Worm (Caenorhabditis elegans) whole organism, young adult: Measurements from ENCODE around the gene F12E12.2.

Experiments used
- B0019.2 ChIP-seq: fragments of 200-800 bp; sonication (Bioruptor generic); conservative IDR thresholded peaks from 2 replicates; pipeline ENCODE4 v1.3.6; 2022; ENCODE audit warnings: missing genetic modification reagents, missing genetic modification characterization, missing compliant biosample characterization
- C17E4.6 ChIP-seq: fragments of 200-800 bp; sonication (Bioruptor generic); IDR thresholded peaks from 2 replicates; pipeline ENCODE4 v1.3.6; 2022; ENCODE audit warnings: missing genetic modification reagents, missing genetic modification characterization, missing compliant biosample characterization
- F39B2.1 ChIP-seq: fragments of 200-800 bp; sonication (Bioruptor generic); IDR thresholded peaks from 2 replicates; pipeline ENCODE4 v1.3.6; 2022; ENCODE audit warnings: missing genetic modification reagents, missing genetic modification characterization, missing compliant biosample characterization
- F52B5.7 ChIP-seq: sonication (generic microtip); optimal IDR thresholded peaks from 2 replicates; lab custom pipeline; 2016; ENCODE audit warnings: mild to moderate bottlenecking, missing genetic modification characterization, missing compliant biosample characterization
- T07F8.4 ChIP-seq: sonication (generic microtip); optimal IDR thresholded peaks from 2 replicates; lab custom pipeline; 2016; ENCODE audit warnings: mild to moderate bottlenecking, missing genetic modification characterization, moderate library complexity, missing compliant biosample characterization
- Y53F4B.3 ChIP-seq: fragments of 200-800 bp; sonication (Bioruptor generic); IDR thresholded peaks from 2 replicates; pipeline ENCODE4 v1.3.6; 2022; ENCODE audit warnings: missing genetic modification reagents, missing genetic modification characterization, missing compliant biosample characterization
- Y67H2A.10 ChIP-seq: fragments of 200-800 bp; sonication (Bioruptor generic); conservative IDR thresholded peaks from 2 replicates; pipeline ENCODE4 v1.3.6; 2022; ENCODE audit warnings: missing genetic modification reagents, missing genetic modification characterization, missing compliant biosample characterization
- Y79H2A.3 ChIP-seq: fragments of 200-800 bp; sonication (Bioruptor generic); conservative IDR thresholded peaks from 2 replicates; pipeline ENCODE4 v1.3.6; 2022; ENCODE audit warnings: missing genetic modification reagents, missing genetic modification characterization, missing compliant biosample characterization
- ZK185.1 ChIP-seq: sonication (generic microtip); optimal IDR thresholded peaks from 2 replicates; lab custom pipeline; 2016; ENCODE audit warnings: mild to moderate bottlenecking, missing genetic modification characterization, missing compliant biosample characterization; ENCODE audit not compliant: poor library complexity, severe bottlenecking
- ama-1 ChIP-seq, 3 experiments: fragments of 150-350 bp in 1 of 3; sonication (generic microtip) in 2 of 3; optimal IDR thresholded peaks; 2 replicates each; lab custom pipeline; 2014 to 2018; ENCODE audit warnings: missing biosample characterization in 2 of 3, missing genetic modification characterization in 2 of 3, missing genetic modification reagents in 2 of 3
- aptf-3 ChIP-seq: fragments of 200-800 bp; sonication (Bioruptor generic); IDR thresholded peaks from 2 replicates; pipeline ENCODE4 v1.3.6; 2022; ENCODE audit warnings: missing genetic modification characterization, missing compliant biosample characterization
- athp-1 ChIP-seq: sonication (generic microtip); optimal IDR thresholded peaks from 2 replicates; lab custom pipeline; 2017; ENCODE audit warnings: mild to moderate bottlenecking, missing genetic modification characterization, missing compliant biosample characterization
- bed-1 ChIP-seq: fragments of 200-800 bp; sonication (Bioruptor generic); IDR thresholded peaks from 2 replicates; pipeline ENCODE4 v1.3.6; 2022; ENCODE audit warnings: missing genetic modification reagents, missing genetic modification characterization, missing compliant biosample characterization
- ccch-3 ChIP-seq: fragments of 200-800 bp; sonication (Bioruptor generic); optimal IDR thresholded peaks from 2 replicates; lab custom pipeline; 2018; ENCODE audit warnings: mild to moderate bottlenecking, missing genetic modification characterization, missing compliant biosample characterization
- ceh-100 ChIP-seq: fragments of 200-800 bp; sonication (Bioruptor generic); IDR thresholded peaks from 2 replicates; pipeline ENCODE4 v1.3.6; 2022; ENCODE audit warnings: missing genetic modification reagents, missing genetic modification characterization, missing compliant biosample characterization
- ceh-27 ChIP-seq: fragments of 200-800 bp; sonication (Bioruptor generic); optimal IDR thresholded peaks from 2 replicates; lab custom pipeline; 2018; ENCODE audit warnings: mild to moderate bottlenecking, missing genetic modification characterization, moderate library complexity, missing compliant biosample characterization
- ceh-58 ChIP-seq: fragments of 200-800 bp; sonication (Bioruptor generic); IDR thresholded peaks from 2 replicates; pipeline ENCODE4 v1.3.6; 2022; ENCODE audit warnings: missing genetic modification characterization, missing compliant biosample characterization
- die-1 ChIP-seq: sonication (generic microtip); optimal IDR thresholded peaks from 2 replicates; lab custom pipeline; 2016; ENCODE audit warnings: missing genotype, mild to moderate bottlenecking, missing genetic modification characterization, missing compliant biosample characterization
- dox-1 ChIP-seq: fragments of 200-800 bp; sonication (Bioruptor generic); IDR thresholded peaks from 2 replicates; pipeline ENCODE4 v1.3.6; 2022; ENCODE audit warnings: missing genetic modification reagents, missing genetic modification characterization, missing compliant biosample characterization
- dpff-1 ChIP-seq: sonication (generic microtip); optimal IDR thresholded peaks from 2 replicates; lab custom pipeline; 2017; ENCODE audit warnings: mild to moderate bottlenecking, missing genetic modification characterization, missing compliant biosample characterization
- egl-44 ChIP-seq: fragments of 200-800 bp; sonication (Bioruptor generic); IDR thresholded peaks from 2 replicates; pipeline ENCODE4 v1.3.6; 2022; ENCODE audit warnings: missing genetic modification reagents, missing genetic modification characterization, missing compliant biosample characterization
- him-1 ChIP-seq: sonication (generic microtip); optimal IDR thresholded peaks from 2 replicates; lab custom pipeline; 2016; ENCODE audit warnings: missing genotype, missing genetic modification reagents, missing genetic modification characterization, missing compliant biosample characterization
- hlh-26 ChIP-seq: fragments of 200-800 bp; sonication (Bioruptor generic); conservative IDR thresholded peaks from 2 replicates; pipeline ENCODE4 v1.3.6; 2022; ENCODE audit warnings: missing genetic modification reagents, missing genetic modification characterization, missing compliant biosample characterization
- hmg-1.2 ChIP-seq: fragments of 200-800 bp; sonication (Bioruptor generic); IDR thresholded peaks from 2 replicates; pipeline ENCODE4 v1.3.6; 2022; ENCODE audit warnings: missing genetic modification reagents, missing genetic modification characterization, missing compliant biosample characterization
- hsf-1 ChIP-seq: fragments of 200-800 bp; sonication (Bioruptor generic); IDR thresholded peaks from 2 replicates; pipeline ENCODE4 v1.3.6; 2022; ENCODE audit warnings: missing genetic modification reagents, missing genetic modification characterization, missing compliant biosample characterization
- let-607 ChIP-seq, 2 experiments: fragments of 200-800 bp in 1 of 2; sonication (Bioruptor generic) in 1 of 2; sonication (generic microtip) in 1 of 2; optimal IDR thresholded peaks; 2 replicates each; lab custom pipeline; 2016 to 2018; ENCODE audit warnings: mild to moderate bottlenecking in 2 of 2, missing compliant biosample characterization in 2 of 2, missing genetic modification characterization in 2 of 2, moderate library complexity in 2 of 2, missing genotype in 1 of 2
- lin-35 ChIP-seq, 3 experiments: fragments of 150-350 bp in 2 of 3; sonication (generic microtip) in 1 of 3; optimal IDR thresholded peaks; 2 replicates each; lab custom pipeline; 2014 to 2018; ENCODE audit warnings: missing biosample characterization in 3 of 3, missing genetic modification characterization in 3 of 3, missing genetic modification reagents in 3 of 3
- lin-54 ChIP-seq: fragments of 200-800 bp; sonication (Bioruptor generic); optimal IDR thresholded peaks from 2 replicates; lab custom pipeline; 2018; ENCODE audit warnings: mild to moderate bottlenecking, missing genetic modification characterization, missing compliant biosample characterization
- lsl-1 ChIP-seq: fragments of 200-800 bp; sonication (Bioruptor generic); optimal IDR thresholded peaks from 2 replicates; lab custom pipeline; 2018; ENCODE audit warnings: mild to moderate bottlenecking, missing genetic modification characterization, moderate library complexity, missing compliant biosample characterization
- madf-3 ChIP-seq: fragments of 200-800 bp; sonication (Bioruptor generic); IDR thresholded peaks from 2 replicates; pipeline ENCODE4 v1.3.6; 2022; ENCODE audit warnings: missing genetic modification reagents, missing genetic modification characterization, missing compliant biosample characterization
- madf-6 ChIP-seq: fragments of 200-800 bp; sonication (Bioruptor generic); IDR thresholded peaks from 2 replicates; pipeline ENCODE4 v1.3.6; 2022; ENCODE audit warnings: missing genetic modification reagents, missing genetic modification characterization, missing compliant biosample characterization
- mxl-1 ChIP-seq: sonication (generic microtip); optimal IDR thresholded peaks from 2 replicates; lab custom pipeline; 2016; ENCODE audit warnings: missing genetic modification characterization, missing compliant biosample characterization
- nfya-1 ChIP-seq: sonication (generic microtip); optimal IDR thresholded peaks from 2 replicates; lab custom pipeline; 2017; ENCODE audit warnings: antibody characterized with exemption, missing compliant biosample characterization, missing genetic modification characterization, borderline replicate concordance; ENCODE audit not compliant: insufficient read depth
- nhr-179 ChIP-seq: sonication (generic microtip); optimal IDR thresholded peaks from 2 replicates; lab custom pipeline; 2016; ENCODE audit warnings: mild to moderate bottlenecking, missing genetic modification characterization, missing compliant biosample characterization
- nhr-80 ChIP-seq: sonication (generic microtip); optimal IDR thresholded peaks from 2 replicates; lab custom pipeline; 2016; ENCODE audit warnings: missing genetic modification characterization, missing compliant biosample characterization
- sea-2 ChIP-seq: fragments of 200-800 bp; sonication (Bioruptor generic); IDR thresholded peaks from 2 replicates; pipeline ENCODE4 v1.3.6; 2022; ENCODE audit warnings: missing genetic modification characterization, missing compliant biosample characterization
- snpc-1.1 ChIP-seq: sonication (generic microtip); optimal IDR thresholded peaks from 2 replicates; lab custom pipeline; 2017; ENCODE audit warnings: missing genetic modification characterization, mild to moderate bottlenecking, missing compliant biosample characterization, antibody characterized with exemption, moderate library complexity, missing genotype, missing genetic modification reagents; ENCODE audit not compliant: insufficient read depth
- snpc-1.3 ChIP-seq: sonication (generic microtip); optimal IDR thresholded peaks from 2 replicates; lab custom pipeline; 2017; ENCODE audit warnings: missing genetic modification characterization, mild to moderate bottlenecking, missing compliant biosample characterization, antibody characterized with exemption, moderate library complexity, missing genotype, missing genetic modification reagents; ENCODE audit not compliant: insufficient read depth
- snpc-4 ChIP-seq, 5 experiments: fragments of 150-350 bp in 1 of 5; sonication (generic microtip) in 4 of 5; optimal IDR thresholded peaks; 2 replicates each; lab custom pipeline; 2014 to 2018; ENCODE audit warnings: missing genetic modification characterization in 5 of 5, missing biosample characterization in 3 of 5, antibody characterized with exemption in 2 of 5, mild to moderate bottlenecking in 2 of 5, missing compliant biosample characterization in 2 of 5, missing genotype in 2 of 5, moderate library complexity in 2 of 5, missing genetic modification reagents in 1 of 5
- tbp1 ChIP-seq: fragments of 200-800 bp; sonication (Bioruptor generic); optimal IDR thresholded peaks from 2 replicates; lab custom pipeline; 2018; ENCODE audit warnings: mild to moderate bottlenecking, missing genetic modification characterization, missing compliant biosample characterization
- unc-62 ChIP-seq: fragments of 150-350 bp; optimal IDR thresholded peaks from 2 replicates; lab custom pipeline; 2014; ENCODE audit warnings: missing biosample characterization, missing genetic modification reagents, missing genetic modification characterization
- ztf-3 ChIP-seq: fragments of 200-800 bp; sonication (Bioruptor generic); optimal IDR thresholded peaks from 2 replicates; lab custom pipeline; 2018; ENCODE audit warnings: mild to moderate bottlenecking, missing genetic modification characterization, missing compliant biosample characterization

Gene F12E12.2

DNA sequence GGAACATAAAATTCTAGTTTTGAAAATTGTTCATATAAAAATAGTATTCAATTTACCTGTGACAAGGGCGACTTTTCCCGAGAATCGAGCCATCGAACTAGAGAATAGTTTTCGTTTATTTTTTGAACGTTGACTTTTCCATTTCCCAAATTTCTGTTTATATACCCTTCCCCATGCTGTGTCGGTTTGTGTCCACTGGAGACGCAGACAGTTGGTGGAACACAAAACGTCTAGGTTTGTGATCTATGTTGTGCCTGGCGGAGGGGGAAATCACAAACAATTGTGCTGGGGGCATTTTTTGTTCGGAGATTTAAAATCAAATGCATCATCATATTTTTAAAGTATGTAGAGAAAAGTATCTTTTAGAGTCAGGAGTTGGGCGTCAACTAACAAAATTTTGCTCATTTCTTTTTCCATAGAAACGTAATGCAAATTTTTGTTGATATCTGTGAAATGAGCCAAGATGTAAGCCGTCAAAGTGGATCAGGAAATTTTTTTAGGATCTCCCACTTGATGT, 4.0 kb downstream of the F12E12.2 start, which contains the start of gene nta-1:
TSS of gene nta-1 (minus strand) at position 131 of the 517 bp plus-strand sequence.
- TF ChIP-seq nhr-80 (tag; lab: Kevin White, UChicago) (peak; percentile 58), tbp1 (peak; percentile 29), dox-1 (0 out of 2 replicates have a peak, but pooled peaks have one; percentile 11), hsf-1 (GFP tag; lab: Robert Waterston, UW) (no peak)

DNA sequence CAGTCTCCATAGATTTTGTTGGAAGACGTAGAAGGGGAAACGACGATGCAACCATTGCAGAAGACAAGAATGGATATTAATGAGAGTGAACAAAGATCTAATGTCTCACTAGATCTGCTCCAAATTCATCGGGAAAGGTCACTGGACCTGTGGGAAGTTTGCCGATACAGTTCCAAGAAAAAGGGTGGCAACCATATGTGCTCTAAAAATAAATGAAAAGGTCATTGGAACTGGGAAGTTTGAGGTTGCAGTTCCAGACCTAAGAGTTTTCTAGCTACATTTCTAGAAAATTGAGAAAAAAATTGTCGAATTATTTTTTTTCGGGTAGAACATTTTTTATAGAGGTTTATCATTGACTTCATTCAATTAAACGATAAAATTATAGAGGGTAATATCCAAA, 7.7 kb downstream of the F12E12.2 start, which contains the start of gene fbxb-92:
TSS of gene fbxb-92 (minus strand) at position 101 of the 400 bp plus-strand sequence.
- TF ChIP-seq Y67H2A.10 (GFP tag; lab: Robert Waterston, UW) (no peak), snpc-1.3 (tag; lab: Kevin White, UChicago) (no peak), F39B2.1 (no peak), nfya-1 (tag; lab: Kevin White, UChicago) (no peak), sea-2 (GFP tag; lab: Robert Waterston, UW) (no peak), snpc-4 (GFP tag; optimal IDR thresholded peaks at IDR 0.05; lab: Kevin White, UChicago) (no peak), snpc-4 (tag; optimal IDR thresholded peaks at IDR 0.05; lab: Kevin White, UChicago) (no peak), lin-35 (GFP tag; optimal IDR thresholded peaks at IDR 0.05; lab: Kevin White, UChicago) (no peak), nhr-80 (tag; lab: Kevin White, UChicago) (no peak), egl-44 (no peak), let-607 (tag; optimal IDR thresholded peaks at IDR 0.05; lab: Kevin White, UChicago) (no peak), Y53F4B.3 (no peak), nhr-179 (tag; lab: Kevin White, UChicago) (no peak), madf-3 (no peak), lin-54 (GFP tag; lab: Kevin White, UChicago) (no peak), B0019.2 (no peak), dpff-1 (no peak), snpc-1.1 (tag; lab: Kevin White, UChicago) (no peak), hsf-1 (GFP tag; lab: Robert Waterston, UW) (no peak)

DNA sequence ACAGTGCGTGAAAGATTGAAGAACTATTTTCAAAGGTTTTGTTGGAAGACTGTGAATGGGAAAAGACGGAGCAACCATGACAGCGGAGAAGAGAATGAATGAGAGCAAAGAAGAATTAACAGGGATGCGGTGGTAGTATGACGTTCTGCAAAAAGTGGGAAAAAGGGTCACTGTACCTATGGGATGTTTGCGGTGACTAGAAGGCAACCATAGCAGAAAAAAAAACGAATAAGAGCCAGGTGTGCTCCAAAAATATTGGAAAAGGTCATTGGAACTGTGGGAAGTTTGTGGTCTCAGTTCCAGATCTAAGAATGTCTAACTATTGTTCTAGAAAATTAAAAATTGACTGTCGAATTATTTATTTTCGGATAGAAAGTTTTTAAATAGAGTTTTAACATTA, 9.0 kb downstream of the F12E12.2 start, which contains the start of gene fbxb-90:
TSS of gene fbxb-90 (minus strand) at position 101 of the 400 bp plus-strand sequence.
- no peak for TF ChIP-seq let-607 (tag; optimal IDR thresholded peaks at IDR 0.05; lab: Kevin White, UChicago)
- TF ChIP-seq mxl-1, result no peak
- no peak for TF ChIP-seq ccch-3
- TF ChIP-seq B0019.2, result no peak
- no peak for TF ChIP-seq bed-1
- no peak for TF ChIP-seq aptf-3
- no peak for TF ChIP-seq die-1 (tag; lab: Kevin White, UChicago)
- TF ChIP-seq snpc-4 (GFP tag; optimal IDR thresholded peaks at IDR 0.05; lab: Kevin White, UChicago), result no peak
- TF ChIP-seq snpc-4 (tag; optimal IDR thresholded peaks at IDR 0.05; lab: Kevin White, UChicago), result no peak
- no peak for TF ChIP-seq athp-1 (tag; lab: Kevin White, UChicago)
- no peak for TF ChIP-seq snpc-1.3 (tag; lab: Kevin White, UChicago)
- TF ChIP-seq him-1 (tag; lab: Kevin White, UChicago), result no peak

DNA sequence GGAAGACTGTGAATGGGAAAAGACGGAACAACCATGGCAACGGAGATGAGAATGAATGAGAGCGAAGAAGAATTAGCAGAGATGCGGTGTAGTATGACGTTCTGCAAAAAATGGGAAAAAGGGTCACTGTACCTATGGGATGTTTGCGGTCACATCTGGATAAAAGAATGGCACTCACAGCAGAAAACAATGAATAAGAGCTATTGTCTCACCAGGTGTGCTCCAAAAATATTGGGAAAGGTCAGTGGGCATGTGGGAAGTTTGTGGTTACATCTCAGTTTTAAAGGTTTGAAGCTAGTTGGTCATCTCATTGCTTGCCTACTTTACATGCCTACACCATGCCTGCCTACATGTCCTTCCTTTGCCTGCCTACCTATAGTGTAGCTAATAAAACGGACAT, 10.9 kb downstream of the F12E12.2 start, which contains the start of gene fbxb-91:
TSS of gene fbxb-91 (minus strand) at position 101 of the 400 bp plus-strand sequence.
- no peak for TF ChIP-seq B0019.2
- TF ChIP-seq ceh-100 (GFP tag; lab: Robert Waterston, UW), result no peak
- TF ChIP-seq F52B5.7 (tag; lab: Kevin White, UChicago), result no peak
- no peak for TF ChIP-seq hmg-1.2
- TF ChIP-seq T07F8.4 (tag; lab: Kevin White, UChicago), result no peak
- no peak for TF ChIP-seq hlh-26 (GFP tag; lab: Robert Waterston, UW)
- no peak for TF ChIP-seq madf-6 (GFP tag; lab: Robert Waterston, UW)
- no peak for TF ChIP-seq lsl-1 (GFP tag; lab: Kevin White, UChicago)
- TF ChIP-seq ceh-27 (GFP tag; lab: Kevin White, UChicago), result no peak
- no peak for TF ChIP-seq ceh-58
- TF ChIP-seq ZK185.1 (tag; lab: Kevin White, UChicago), result no peak
- TF ChIP-seq C17E4.6 (GFP tag; lab: Robert Waterston, UW), result no peak
- TF ChIP-seq unc-62 (GFP tag; lab: Kevin White, UChicago), result no peak
- no peak for TF ChIP-seq Y79H2A.3
- TF ChIP-seq ama-1 (optimal IDR thresholded peaks at IDR 0.05; lab: Kevin White, UChicago), result no peak
- no peak for TF ChIP-seq ama-1 (GFP tag; optimal IDR thresholded peaks at IDR 0.05; lab: Kevin White, UChicago)
- TF ChIP-seq ztf-3 (GFP tag; lab: Kevin White, UChicago), result no peak
